Worm (Caenorhabditis elegans): ENCODE measurements around the gene unc-97.

Gene unc-97

DNA sequence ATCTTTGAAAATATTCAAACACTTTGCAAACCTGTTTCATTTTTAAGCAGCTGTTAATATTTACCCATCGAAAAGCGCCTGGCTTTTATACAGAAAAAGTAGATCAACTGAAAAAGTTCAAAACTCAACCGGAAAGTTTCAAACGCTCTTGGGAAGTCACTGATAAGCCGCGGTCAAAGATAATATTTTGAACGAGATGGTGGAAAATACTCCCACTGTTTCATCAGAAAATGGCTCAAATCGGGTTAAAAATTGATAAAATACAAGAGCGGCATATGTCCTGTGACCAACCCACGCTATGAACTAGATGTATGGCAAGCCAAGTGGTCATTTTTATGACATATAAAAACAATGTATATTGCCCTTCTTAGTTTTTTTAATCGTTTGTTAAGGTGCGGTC lies 6.3 kb downstream of the unc-97 start, which contains the start of gene sulp-2:
sulp-2 (minus strand) TSS at position 107 of the 400 bp plus-strand sequence.
- TF ChIP-seq pqm-1 (tag; optimal IDR thresholded peaks at IDR 0.05) (peak; percentile 52), nhr-43 (tag; optimal IDR thresholded peaks at IDR 0.05; ENCODE audit: poor library complexity, severe bottlenecking) (no peak), elt-2 (tag; optimal IDR thresholded peaks at IDR 0.05) (peak; percentile 35)

DNA sequence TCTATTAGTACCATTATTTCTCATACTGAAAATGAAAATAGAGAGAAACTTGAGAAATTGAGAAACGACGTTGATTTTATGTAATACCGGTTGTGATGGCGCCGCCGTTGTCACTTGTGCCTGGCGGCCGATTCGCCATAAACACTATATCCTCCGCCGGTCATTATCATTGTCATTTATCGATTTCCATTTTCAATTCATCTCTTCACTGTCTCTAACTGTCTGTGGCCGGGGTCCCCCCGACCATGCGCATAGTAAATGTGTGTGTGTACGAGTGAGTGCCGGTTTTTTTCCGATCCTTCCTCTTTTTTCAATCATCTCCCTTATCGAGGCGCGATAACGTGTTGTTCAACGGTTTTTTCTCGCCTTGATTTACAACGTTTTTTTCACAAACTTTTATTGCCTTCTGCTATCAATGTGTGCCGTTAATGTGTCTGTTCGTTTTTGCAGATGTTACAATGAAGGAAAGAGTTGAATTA lies 10.4 kb downstream of the unc-97 start, which contains the start of gene F14D12.1:
F14D12.1 (plus strand) TSS at position 429 of the 479 bp plus-strand sequence.
- TF ChIP-seq unc-62 (GFP tag; optimal IDR thresholded peaks at IDR 0.05), result no peak
- TF ChIP-seq elt-3 (tag; optimal IDR thresholded peaks at IDR 0.05), result peak; percentile 61 to 71 (median 68)
- peak; percentile 38 for TF ChIP-seq nhr-25 (tag; optimal IDR thresholded peaks at IDR 0.05)
- TF ChIP-seq sea-2 (GFP tag; optimal IDR thresholded peaks at IDR 0.05), result no peak
- no peak for TF ChIP-seq mml-1 (tag; optimal IDR thresholded peaks at IDR 0.05)
- TF ChIP-seq ceh-28 (tag; optimal IDR thresholded peaks at IDR 0.05), result peak; percentile 65
- TF ChIP-seq ama-1 (optimal IDR thresholded peaks at IDR 0.05), result no peak
- TF ChIP-seq mdl-1 (tag; optimal IDR thresholded peaks at IDR 0.05), result no peak
- TF ChIP-seq nhr-43 (tag; optimal IDR thresholded peaks at IDR 0.05; ENCODE audit: poor library complexity, severe bottlenecking), result peak; percentile 84
- TF ChIP-seq nhr-23 (tag; optimal IDR thresholded peaks at IDR 0.05), result peak; percentile 57

DNA sequence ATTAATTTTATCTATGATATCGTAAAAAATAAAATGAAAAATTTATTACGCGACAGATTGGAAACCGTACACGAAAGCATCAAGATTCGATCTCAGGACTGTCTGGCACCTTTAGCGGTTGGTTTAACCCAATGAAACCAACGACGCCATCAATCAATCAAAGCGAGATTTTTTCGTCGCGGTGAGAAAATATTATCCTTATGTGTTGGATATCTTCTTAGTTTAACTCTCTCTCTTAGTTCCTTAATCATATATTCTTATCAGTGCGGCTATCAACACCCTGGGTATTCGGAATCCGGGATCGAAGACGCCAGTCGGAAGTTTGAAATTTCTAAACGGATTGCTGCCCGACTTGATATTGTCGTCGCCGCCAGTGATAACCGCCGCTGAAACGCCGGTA lies 12.1 kb downstream of the unc-97 start:
- TF ChIP-seq nhr-43 (tag; optimal IDR thresholded peaks at IDR 0.05; ENCODE audit: poor library complexity, severe bottlenecking) (peak; percentile 45), elt-2 (tag; optimal IDR thresholded peaks at IDR 0.05) (no peak)

DNA sequence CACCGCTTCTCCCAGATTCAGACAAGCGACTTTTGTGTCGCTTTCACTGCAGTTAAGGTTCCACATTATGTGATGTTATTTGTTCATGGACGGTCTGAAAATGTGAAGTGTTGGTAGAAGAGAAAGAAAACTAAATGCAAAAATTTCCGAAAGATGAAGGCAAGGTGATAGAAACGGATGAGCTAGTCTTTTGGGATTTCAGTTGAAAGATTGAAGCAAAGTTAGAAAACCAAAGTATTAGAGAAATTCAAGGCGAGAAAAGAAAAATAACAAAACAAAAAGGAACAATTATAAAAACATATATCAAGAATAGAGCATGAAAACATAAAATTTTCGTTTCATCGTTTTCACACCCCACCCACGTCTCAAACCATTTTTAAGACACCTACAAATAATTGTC lies 18.2 kb downstream of the unc-97 start, which contains the start of gene octr-1:
octr-1 (minus strand) TSS at position 101 of the 400 bp plus-strand sequence.
- TF ChIP-seq pha-4 (tag; optimal IDR thresholded peaks at IDR 0.05), result no peak
- TF ChIP-seq nhr-11 (tag; optimal IDR thresholded peaks at IDR 0.05), result no peak
- TF ChIP-seq mml-1 (tag; optimal IDR thresholded peaks at IDR 0.05), result no peak
- no peak for TF ChIP-seq egl-27 (tag; optimal IDR thresholded peaks at IDR 0.05)
- TF ChIP-seq fkh-10 (GFP tag; optimal IDR thresholded peaks at IDR 0.05), result no peak
- TF ChIP-seq nhr-43 (tag; optimal IDR thresholded peaks at IDR 0.05; ENCODE audit: poor library complexity, severe bottlenecking), result no peak
- no peak for TF ChIP-seq tbx-2 (tag; optimal IDR thresholded peaks at IDR 0.05)
- no peak for TF ChIP-seq fos-1 (tag; optimal IDR thresholded peaks at IDR 0.05)
- no peak for TF ChIP-seq pqm-1 (tag; optimal IDR thresholded peaks at IDR 0.05)
- no peak for TF ChIP-seq sea-2 (GFP tag; optimal IDR thresholded peaks at IDR 0.05)
- no peak for TF ChIP-seq daf-12 (tag; optimal IDR thresholded peaks at IDR 0.05)

DNA sequence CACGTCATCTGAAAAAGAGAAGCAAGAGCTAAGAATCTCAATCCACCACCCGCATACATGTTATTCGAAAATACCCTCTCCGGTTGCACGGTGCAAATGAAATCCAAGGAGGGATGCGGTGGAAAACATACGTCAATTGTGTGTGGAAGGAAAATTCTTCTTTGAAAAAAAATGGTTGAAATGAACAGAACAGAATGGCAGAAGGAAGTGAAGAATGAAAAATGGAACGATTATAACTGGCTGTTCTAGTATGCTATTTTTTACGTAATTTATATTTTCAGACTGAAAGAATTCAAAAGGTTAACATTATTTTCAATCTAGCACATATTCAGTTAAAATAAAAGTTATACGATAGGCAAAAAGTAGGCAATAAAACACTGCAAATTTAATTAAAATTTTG lies 23.1 kb downstream of the unc-97 start:
- TF ChIP-seq ceh-16 (tag; optimal IDR thresholded peaks at IDR 0.05) (no peak), zag-1 (tag; optimal IDR thresholded peaks at IDR 0.05) (no peak), egl-5 (tag; optimal IDR thresholded peaks at IDR 0.05) (no peak), tbx-2 (tag; optimal IDR thresholded peaks at IDR 0.05) (no peak), nhr-43 (tag; optimal IDR thresholded peaks at IDR 0.05; ENCODE audit: poor library complexity, severe bottlenecking) (no peak), nhr-237 (tag; optimal IDR thresholded peaks at IDR 0.05) (no peak), daf-12 (tag; optimal IDR thresholded peaks at IDR 0.05) (no peak), nhr-76 (tag; optimal IDR thresholded peaks at IDR 0.05) (no peak), nhr-12 (tag; optimal IDR thresholded peaks at IDR 0.05) (no peak), lsy-12 (tag; optimal IDR thresholded peaks at IDR 0.05) (no peak), nhr-28 (tag; optimal IDR thresholded peaks at IDR 0.05) (no peak), jun-1 (tag; optimal IDR thresholded peaks at IDR 0.05) (no peak), ceh-9 (tag; optimal IDR thresholded peaks at IDR 0.05) (no peak), mdl-1 (tag; optimal IDR thresholded peaks at IDR 0.05) (no peak), R02D3.7 (tag; optimal IDR thresholded peaks at IDR 0.05) (no peak)

DNA sequence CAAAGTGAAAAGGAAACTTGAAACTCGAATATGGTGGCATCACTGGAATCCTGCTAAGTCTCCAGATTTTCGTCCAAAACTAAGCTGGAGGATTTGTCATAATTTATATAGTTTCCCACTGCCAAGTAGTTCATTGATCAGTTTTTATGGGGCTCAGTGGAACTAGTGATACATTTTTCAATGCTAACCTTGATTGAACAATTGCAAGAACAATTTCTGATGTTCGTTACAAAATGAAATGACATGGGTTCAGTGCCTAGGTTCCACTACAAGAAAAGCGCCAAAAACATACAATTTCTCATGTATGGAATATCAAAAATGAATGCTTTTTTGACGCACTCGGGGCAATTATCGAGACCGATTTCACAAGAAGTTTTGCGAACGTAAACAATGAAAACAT lies 28.9 kb downstream of the unc-97 start:
- TF ChIP-seq unc-39 (tag; optimal IDR thresholded peaks at IDR 0.05), result no peak
- TF ChIP-seq fkh-2 (tag; optimal IDR thresholded peaks at IDR 0.05), result no peak
- no peak for TF ChIP-seq aly-2 (tag; optimal IDR thresholded peaks at IDR 0.05)
- TF ChIP-seq ztf-4 (tag; optimal IDR thresholded peaks at IDR 0.05), result no peak
- TF ChIP-seq egl-5 (tag; optimal IDR thresholded peaks at IDR 0.05), result no peak
- no peak for TF ChIP-seq ceh-28 (tag; optimal IDR thresholded peaks at IDR 0.05)
- TF ChIP-seq fkh-10 (GFP tag; optimal IDR thresholded peaks at IDR 0.05), result no peak
- TF ChIP-seq daf-12 (tag; optimal IDR thresholded peaks at IDR 0.05), result no peak
- TF ChIP-seq ZK546.5 (tag; optimal IDR thresholded peaks at IDR 0.05), result no peak
- no peak for TF ChIP-seq tbx-2 (tag; optimal IDR thresholded peaks at IDR 0.05)
- no peak for TF ChIP-seq lsy-12 (tag; optimal IDR thresholded peaks at IDR 0.05)
- no peak for TF ChIP-seq eor-1 (tag; optimal IDR thresholded peaks at IDR 0.05)
- TF ChIP-seq nhr-25 (tag; optimal IDR thresholded peaks at IDR 0.05), result no peak
- no peak for TF ChIP-seq nfya-1 (tag; optimal IDR thresholded peaks at IDR 0.05; ENCODE audit: insufficient read depth)
- TF ChIP-seq nhr-43 (tag; optimal IDR thresholded peaks at IDR 0.05; ENCODE audit: poor library complexity, severe bottlenecking), result no peak
- no peak for TF ChIP-seq ceh-9 (tag; optimal IDR thresholded peaks at IDR 0.05)
- TF ChIP-seq nhr-76 (tag; optimal IDR thresholded peaks at IDR 0.05), result no peak
- TF ChIP-seq ceh-82 (tag; optimal IDR thresholded peaks at IDR 0.05), result no peak
